Fruit fly (Drosophila melanogaster): ENCODE results near the gene CG3285.

dm6 chr2L:3371340-3371739, 40.6 kb downstream of the CG3285 start:
- TF ChIP-seq CTCF (optimal IDR thresholded peaks at IDR 0.05) = no peak
- TF ChIP-seq CG8478 (optimal IDR thresholded peaks at IDR 0.05) = no peak

All from S2 (cell line).